Worm (Caenorhabditis elegans): ENCODE data around the gene F57A8.6.
A peak's percentile ranks its signal among the peaks of the same experiment; 100 is the strongest.

Gene F57A8.6

ce11 chrV:10031384-10032171 is 42.1 kb downstream of the F57A8.6 start (continued):
- TF ChIP-seq madf-6 (GFP tag; IDR thresholded peaks at IDR 0.05) (peak; percentile 60; the same call in 1 of the 2 replicates), Y79H2A.3 (GFP tag; conservative IDR thresholded peaks at IDR 0.05) (no peak), snpc-4 (GFP tag; optimal IDR thresholded peaks at IDR 0.05) (no peak), snpc-4 (tag; optimal IDR thresholded peaks at IDR 0.05) (peak in 1 of 4 experiments; percentile 34), gei-17 (GFP tag; optimal IDR thresholded peaks at IDR 0.05) (no peak), aptf-3 (GFP tag; IDR thresholded peaks at IDR 0.05) (no peak), lin-54 (GFP tag; optimal IDR thresholded peaks at IDR 0.05) (peak; percentile 66), egl-18 (GFP tag; IDR thresholded peaks at IDR 0.05) (no peak), F10E7.11 (tag; optimal IDR thresholded peaks at IDR 0.05) (no peak), nhr-27 (tag; optimal IDR thresholded peaks at IDR 0.05) (no peak), mel-28 (tag; optimal IDR thresholded peaks at IDR 0.05; ENCODE audit: borderline replicate concordance) (no peak), efl-1 (GFP tag; optimal IDR thresholded peaks at IDR 0.05) (peak; percentile 57), let-607 (tag; optimal IDR thresholded peaks at IDR 0.05) (no peak), tlf-1 (GFP tag; optimal IDR thresholded peaks at IDR 0.05) (no peak), hmg-20 (GFP tag; IDR thresholded peaks at IDR 0.05) (no peak), madf-3 (GFP tag; IDR thresholded peaks at IDR 0.05) (no peak), lin-35 (GFP tag; optimal IDR thresholded peaks at IDR 0.05) (peak in 1 of 3 experiments; percentile 70), lir-1 (GFP tag; conservative IDR thresholded peaks at IDR 0.05) (0 out of 2 replicates have a peak, but pooled peaks have one; percentile 23), dpl-1 (GFP tag; optimal IDR thresholded peaks at IDR 0.05) (peak; percentile 11)

DNA sequence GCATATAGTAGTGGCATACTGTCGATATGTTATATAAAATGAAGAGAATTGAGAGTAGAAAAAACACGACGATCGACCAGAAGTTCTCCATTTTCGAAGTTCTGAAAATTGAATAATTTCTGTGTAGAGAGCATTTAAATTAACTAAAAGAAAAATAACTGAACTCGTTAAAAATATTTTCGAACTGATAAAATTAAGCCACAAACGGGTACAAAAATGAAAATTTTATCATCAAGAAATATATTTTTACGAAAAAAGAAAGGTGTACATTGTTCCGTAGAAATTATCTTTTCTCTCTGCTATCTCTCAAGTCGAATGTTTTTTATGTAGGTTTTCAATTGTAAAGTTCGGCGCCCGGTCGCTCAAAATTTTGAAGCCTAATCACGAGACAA is 42.7 kb downstream of the F57A8.6 start, which contains the start of gene acl-2:
Gene acl-2, minus strand, starts transcription at position 101 of the 392 bp plus-strand sequence.
- TF ChIP-seq F37B4.10 (GFP tag; IDR thresholded peaks at IDR 0.05) (no peak), attf-5 (GFP tag; optimal IDR thresholded peaks at IDR 0.05) (no peak), ZK185.1 (tag; optimal IDR thresholded peaks at IDR 0.05; ENCODE audit: poor library complexity, severe bottlenecking) (no peak), aptf-3 (GFP tag; IDR thresholded peaks at IDR 0.05) (no peak), sptf-2 (GFP tag; optimal IDR thresholded peaks at IDR 0.05) (no peak), madf-6 (GFP tag; IDR thresholded peaks at IDR 0.05) (no peak), ceh-79 (tag; optimal IDR thresholded peaks at IDR 0.05) (no peak), madf-10 (tag; optimal IDR thresholded peaks at IDR 0.05) (no peak)

ce11 chrV:10023062-10023536 is 50.6 kb downstream of the F57A8.6 start:
- TF ChIP-seq atf-7 (tag; optimal IDR thresholded peaks at IDR 0.05) (no peak), him-1 (tag; optimal IDR thresholded peaks at IDR 0.05) (no peak), nfya-2 (GFP tag; IDR thresholded peaks at IDR 0.05) (no peak), ceh-27 (GFP tag; optimal IDR thresholded peaks at IDR 0.05) (no peak), hlh-12 (tag; optimal IDR thresholded peaks at IDR 0.05) (no peak), pbrm-1 (GFP tag; IDR thresholded peaks at IDR 0.05) (0 out of 2 replicates have a peak, but pooled peaks have one; percentile 17), nhr-120 (GFP tag; IDR thresholded peaks at IDR 0.05) (no peak), repo-1 (tag; optimal IDR thresholded peaks at IDR 0.05) (peak; percentile 66), sptf-2 (GFP tag; optimal IDR thresholded peaks at IDR 0.05) (no peak), F49E8.2 (tag; optimal IDR thresholded peaks at IDR 0.05; ENCODE audit: insufficient read depth) (peak; percentile 82), zim-3 (tag; optimal IDR thresholded peaks at IDR 0.05) (no peak), C06A6.2 (GFP tag; conservative IDR thresholded peaks at IDR 0.05) (no peak), lin-35 (GFP tag; optimal IDR thresholded peaks at IDR 0.05) (peak in 1 of 3 experiments; percentile 20), ceh-40 (GFP tag; IDR thresholded peaks at IDR 0.05) (no peak), ceh-100 (GFP tag; IDR thresholded peaks at IDR 0.05) (no peak), lin-26 (GFP tag; IDR thresholded peaks at IDR 0.05) (0 out of 2 replicates have a peak, but pooled peaks have one; percentile 28), chd-7 (tag; optimal IDR thresholded peaks at IDR 0.05) (no peak), ekl-4 (GFP tag; IDR thresholded peaks at IDR 0.05) (no peak), F10E7.11 (tag; optimal IDR thresholded peaks at IDR 0.05) (no peak), ama-1 (optimal IDR thresholded peaks at IDR 0.05) (no peak), ama-1 (GFP tag; optimal IDR thresholded peaks at IDR 0.05) (peak; percentile 33 to 73), F57C9.4 (tag; optimal IDR thresholded peaks at IDR 0.05) (no peak), rcor-1 (GFP tag; IDR thresholded peaks at IDR 0.05) (no peak), attf-5 (GFP tag; optimal IDR thresholded peaks at IDR 0.05) (no peak)

Measured in whole organism, young adult.